Worm (Caenorhabditis elegans) whole organism, late embryonic: ENCODE measurements around the gene M05D6.2.

Source experiments
- C38D4.7 ChIP-seq: fragments of 200-800 bp; sonication (Bioruptor generic); optimal IDR thresholded peaks from 2 replicates; lab custom pipeline; 2018; ENCODE audit warnings: mild to moderate bottlenecking, missing genetic modification characterization, moderate library complexity, missing compliant biosample characterization
- F13H6.1 ChIP-seq: sonication (generic microtip); optimal IDR thresholded peaks from 2 replicates; lab custom pipeline; 2016; ENCODE audit warnings: missing genetic modification characterization, missing compliant biosample characterization
- K02D7.2 ChIP-seq: sonication (generic microtip); optimal IDR thresholded peaks from 2 replicates; lab custom pipeline; 2017; ENCODE audit warnings: mild to moderate bottlenecking, missing genetic modification characterization, missing compliant biosample characterization
- T23F11.4 ChIP-seq: fragments of 200-800 bp; sonication (Bioruptor generic); optimal IDR thresholded peaks from 2 replicates; lab custom pipeline; 2018; ENCODE audit warnings: mild to moderate bottlenecking, missing genetic modification characterization, missing compliant biosample characterization
- ama-1 ChIP-seq: fragments of 150-350 bp; optimal IDR thresholded peaks from 2 replicates; lab custom pipeline; 2014
- ceh-18 ChIP-seq: sonication (generic microtip); optimal IDR thresholded peaks from 2 replicates; lab custom pipeline; 2016; ENCODE audit warnings: missing genetic modification characterization, missing compliant biosample characterization
- ceh-19 ChIP-seq: fragments of 200-800 bp; sonication (Bioruptor generic); optimal IDR thresholded peaks from 2 replicates; lab custom pipeline; 2018; ENCODE audit warnings: mild to moderate bottlenecking, missing genetic modification characterization, missing compliant biosample characterization
- ceh-2 ChIP-seq: sonication (generic microtip); optimal IDR thresholded peaks from 2 replicates; lab custom pipeline; 2016; ENCODE audit warnings: missing genotype, missing genetic modification characterization, missing compliant biosample characterization
- ceh-22 ChIP-seq: sonication (generic microtip); optimal IDR thresholded peaks from 2 replicates; lab custom pipeline; 2017; ENCODE audit warnings: missing biosample characterization, missing genetic modification characterization
- ceh-24 ChIP-seq: sonication (generic microtip); optimal IDR thresholded peaks from 2 replicates; lab custom pipeline; 2016; ENCODE audit warnings: mild to moderate bottlenecking, missing genetic modification characterization, missing compliant biosample characterization
- ceh-34 ChIP-seq: sonication (generic microtip); optimal IDR thresholded peaks from 2 replicates; lab custom pipeline; 2016; ENCODE audit warnings: mild to moderate bottlenecking, missing genetic modification characterization, missing compliant biosample characterization
- ceh-48 ChIP-seq: sonication (generic microtip); optimal IDR thresholded peaks from 2 replicates; lab custom pipeline; 2016; ENCODE audit warnings: missing genetic modification characterization, inconsistent platforms, missing compliant biosample characterization
- ceh-6 ChIP-seq: fragments of 200-800 bp; sonication (Bioruptor generic); optimal IDR thresholded peaks from 2 replicates; lab custom pipeline; 2018; ENCODE audit warnings: mild to moderate bottlenecking, missing genetic modification characterization, missing compliant biosample characterization
- elt-2 ChIP-seq: sonication (generic microtip); optimal IDR thresholded peaks from 2 replicates; lab custom pipeline; 2016; ENCODE audit warnings: missing genetic modification reagents, missing genetic modification characterization, missing compliant biosample characterization
- elt-4 ChIP-seq: sonication (generic microtip); optimal IDR thresholded peaks from 2 replicates; lab custom pipeline; 2016; ENCODE audit warnings: missing genetic modification characterization, missing compliant biosample characterization
- ets-4 ChIP-seq: sonication (generic microtip); optimal IDR thresholded peaks from 2 replicates; lab custom pipeline; 2016; ENCODE audit warnings: missing genetic modification characterization, missing compliant biosample characterization
- eyg-1 ChIP-seq: sonication (generic microtip); optimal IDR thresholded peaks from 2 replicates; lab custom pipeline; 2016; ENCODE audit warnings: missing genotype, missing genetic modification characterization, missing compliant biosample characterization
- fax-1 ChIP-seq: sonication (generic microtip); optimal IDR thresholded peaks from 2 replicates; lab custom pipeline; 2016; ENCODE audit warnings: missing genotype, missing genetic modification characterization, missing compliant biosample characterization
- fkh-6 ChIP-seq: sonication (generic microtip); optimal IDR thresholded peaks from 2 replicates; lab custom pipeline; 2016; ENCODE audit warnings: missing genetic modification characterization, missing compliant biosample characterization
- hlh-13 ChIP-seq: fragments of 200-800 bp; sonication (Bioruptor generic); optimal IDR thresholded peaks from 2 replicates; lab custom pipeline; 2018; ENCODE audit warnings: mild to moderate bottlenecking, missing genetic modification characterization, missing compliant biosample characterization
- hlh-15 ChIP-seq: sonication (generic microtip); optimal IDR thresholded peaks from 2 replicates; lab custom pipeline; 2016; ENCODE audit warnings: missing genetic modification characterization, missing compliant biosample characterization
- hlh-6 ChIP-seq: sonication (generic microtip); optimal IDR thresholded peaks from 2 replicates; lab custom pipeline; 2016; ENCODE audit warnings: missing genotype, missing genetic modification characterization, missing compliant biosample characterization
- hlh-8 ChIP-seq: sonication (generic microtip); optimal IDR thresholded peaks from 2 replicates; lab custom pipeline; 2016; ENCODE audit warnings: missing genotype, missing genetic modification characterization, missing compliant biosample characterization
- lin-11 ChIP-seq: fragments of 200-800 bp; sonication (Bioruptor generic); optimal IDR thresholded peaks from 2 replicates; lab custom pipeline; 2018; ENCODE audit warnings: mild to moderate bottlenecking, missing genetic modification characterization, missing compliant biosample characterization
- mec-3 ChIP-seq: sonication (generic microtip); optimal IDR thresholded peaks from 2 replicates; lab custom pipeline; 2016; ENCODE audit warnings: borderline replicate concordance, missing genetic modification characterization, missing compliant biosample characterization
- npax-4 ChIP-seq: sonication (generic microtip); optimal IDR thresholded peaks from 2 replicates; lab custom pipeline; 2016; ENCODE audit warnings: missing genetic modification characterization, missing compliant biosample characterization
- odd-2 ChIP-seq: sonication (generic microtip); optimal IDR thresholded peaks from 2 replicates; lab custom pipeline; 2017; ENCODE audit warnings: antibody characterized with exemption, mild to moderate bottlenecking, missing genetic modification characterization, missing compliant biosample characterization
- pha-2 ChIP-seq: sonication (generic microtip); optimal IDR thresholded peaks from 2 replicates; lab custom pipeline; 2017; ENCODE audit warnings: mild to moderate bottlenecking, missing genetic modification characterization, missing compliant biosample characterization
- pqm-1 ChIP-seq: sonication (generic microtip); optimal IDR thresholded peaks from 2 replicates; lab custom pipeline; 2016; ENCODE audit warnings: missing genetic modification characterization, missing compliant biosample characterization
- ref-2 ChIP-seq: sonication (generic microtip); optimal IDR thresholded peaks from 2 replicates; lab custom pipeline; 2016; ENCODE audit warnings: missing genetic modification characterization, missing compliant biosample characterization
- rnt-1 ChIP-seq: sonication (generic microtip); optimal IDR thresholded peaks from 2 replicates; lab custom pipeline; 2016; ENCODE audit warnings: missing genetic modification characterization, missing compliant biosample characterization
- sox-2 ChIP-seq: fragments of 200-800 bp; sonication (Bioruptor generic); IDR thresholded peaks from 2 replicates; pipeline ENCODE4 v1.3.6; 2022; ENCODE audit warnings: missing genetic modification reagents, missing genetic modification characterization, missing compliant biosample characterization
- syd-9 ChIP-seq: sonication (generic microtip); optimal IDR thresholded peaks from 2 replicates; lab custom pipeline; 2016; ENCODE audit warnings: mild to moderate bottlenecking, missing genetic modification characterization, moderate library complexity, missing compliant biosample characterization
- ttx-3 ChIP-seq: sonication (generic microtip); optimal IDR thresholded peaks from 2 replicates; lab custom pipeline; 2016; ENCODE audit warnings: missing genetic modification reagents, missing genetic modification characterization, missing compliant biosample characterization
- unc-3 ChIP-seq, 2 experiments: fragments of 200-800 bp in 1 of 2; sonication (Bioruptor generic) in 1 of 2; sonication (generic microtip) in 1 of 2; conservative IDR thresholded peaks in 1 of 2; optimal IDR thresholded peaks in 1 of 2; 2 replicates each; pipeline versions ENCODE4 v1.3.6 to Lab custom; 2016 to 2022; ENCODE audit warnings: missing compliant biosample characterization in 2 of 2, missing genetic modification characterization in 2 of 2, missing genetic modification reagents in 1 of 2
- unc-55 ChIP-seq: sonication (generic microtip); optimal IDR thresholded peaks from 2 replicates; lab custom pipeline; 2017; ENCODE audit warnings: missing biosample characterization, missing genetic modification reagents, missing genetic modification characterization
- zip-5 ChIP-seq: sonication (generic microtip); optimal IDR thresholded peaks from 2 replicates; lab custom pipeline; 2016; ENCODE audit warnings: missing genetic modification characterization, missing compliant biosample characterization
- ztf-16 ChIP-seq: sonication (generic microtip); optimal IDR thresholded peaks from 2 replicates; lab custom pipeline; 2017; ENCODE audit warnings: missing genetic modification characterization, missing compliant biosample characterization

Gene M05D6.2

DNA sequence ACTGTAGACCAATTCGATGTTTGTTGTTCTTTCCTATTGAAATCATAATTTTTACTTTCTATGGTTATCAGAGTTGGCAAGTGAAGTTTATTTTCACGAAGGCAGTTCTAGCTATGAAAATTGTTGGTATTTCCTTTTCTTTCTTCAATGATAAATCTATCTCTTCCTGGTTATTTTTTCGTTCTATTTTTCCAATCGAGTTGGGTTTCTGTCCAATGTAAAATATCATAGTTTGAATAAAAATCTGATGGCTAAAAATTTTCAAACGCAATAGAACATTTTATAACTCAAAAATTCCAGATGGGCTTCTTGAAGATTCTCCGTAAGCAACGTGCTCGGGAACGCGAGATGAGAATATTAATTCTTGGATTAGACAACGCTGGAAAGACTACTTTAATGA is 23.9 kb upstream of the M05D6.2 start, which contains the start of gene evl-20:
Gene evl-20, plus strand, starts transcription at position 301 of the 400 bp plus-strand sequence.
- TF ChIP-seq ceh-6 (GFP tag; lab: Kevin White, UChicago): no peak
- no peak for TF ChIP-seq K02D7.2
- no peak for TF ChIP-seq rnt-1 (tag; lab: Kevin White, UChicago)
- TF ChIP-seq ama-1 (lab: Kevin White, UChicago): no peak
- TF ChIP-seq hlh-15: no peak
- no peak for TF ChIP-seq elt-2 (tag; lab: Kevin White, UChicago)
- no peak for TF ChIP-seq ceh-18
- no peak for TF ChIP-seq pha-2 (tag; lab: Kevin White, UChicago)
- TF ChIP-seq ets-4 (tag; lab: Kevin White, UChicago): no peak
- no peak for TF ChIP-seq hlh-13
- no peak for TF ChIP-seq ceh-19 (GFP tag; lab: Kevin White, UChicago)
- no peak for TF ChIP-seq ceh-22
- no peak for TF ChIP-seq mec-3 (tag; lab: Kevin White, UChicago)

DNA sequence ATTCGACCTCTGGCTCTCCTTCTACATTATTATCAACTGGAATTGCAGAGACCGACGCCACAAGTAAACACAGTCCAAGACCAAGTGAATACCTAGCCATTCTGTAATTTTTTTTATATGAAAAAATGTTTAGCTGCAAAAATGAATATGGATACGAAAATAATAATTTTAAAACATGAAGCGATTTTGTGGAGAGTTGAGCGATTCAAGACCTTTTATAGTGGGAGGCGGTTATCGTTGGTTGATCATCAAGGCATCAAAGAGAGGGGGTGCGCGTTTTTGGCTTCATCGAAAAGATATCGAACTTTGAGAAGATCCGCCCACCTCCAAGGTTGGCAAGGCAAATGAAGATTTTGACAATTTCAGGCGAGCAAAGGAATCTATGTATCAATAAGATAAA is 21.2 kb upstream of the M05D6.2 start, which contains the start of gene cut-3:
Gene cut-3, minus strand, starts transcription at position 101 of the 400 bp plus-strand sequence.
- TF ChIP-seq ref-2 (tag; lab: Kevin White, UChicago): no peak
- no peak for TF ChIP-seq C38D4.7
- no peak for TF ChIP-seq ceh-2 (tag; lab: Kevin White, UChicago)
- no peak for TF ChIP-seq T23F11.4
- TF ChIP-seq sox-2 (GFP tag; lab: Robert Waterston, UW): no peak
- TF ChIP-seq mec-3 (tag; lab: Kevin White, UChicago): no peak
- no peak for TF ChIP-seq lin-11 (tag; lab: Kevin White, UChicago)
- no peak for TF ChIP-seq ceh-24 (tag; lab: Kevin White, UChicago)
- no peak for TF ChIP-seq ceh-48 (tag; lab: Kevin White, UChicago)
- no peak for TF ChIP-seq hlh-8 (tag; lab: Kevin White, UChicago)
- no peak for TF ChIP-seq ceh-6 (GFP tag; lab: Kevin White, UChicago)
- TF ChIP-seq ttx-3 (tag; lab: Kevin White, UChicago): no peak
- no peak for TF ChIP-seq syd-9 (tag; lab: Kevin White, UChicago)
- TF ChIP-seq pqm-1 (tag; lab: Kevin White, UChicago): no peak
- TF ChIP-seq fkh-6 (tag; lab: Kevin White, UChicago): no peak
- no peak for TF ChIP-seq eyg-1 (tag; lab: Kevin White, UChicago)
- TF ChIP-seq, all 69 proteins: peak for 0

DNA sequence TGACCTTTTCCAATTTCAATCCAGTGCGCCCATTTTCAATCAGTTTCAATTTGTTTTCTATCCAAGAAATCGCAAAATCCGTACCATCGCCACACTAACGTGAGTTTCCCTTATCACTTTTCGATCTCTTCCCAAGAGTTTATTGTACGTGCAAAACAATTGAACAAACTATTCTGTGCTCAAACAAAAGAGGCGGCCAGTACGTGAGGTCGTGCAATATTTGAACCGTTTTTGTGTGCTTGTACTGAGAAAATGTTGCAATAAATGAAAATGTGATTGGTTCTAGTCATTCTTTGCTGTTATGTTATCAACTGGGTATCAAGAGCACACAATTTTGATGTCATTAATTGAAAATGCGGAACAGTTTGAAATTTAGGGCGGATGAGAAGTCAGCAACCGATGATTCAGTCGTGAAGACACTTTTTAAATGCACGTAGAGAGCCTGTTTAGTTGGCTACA is 18.2 kb upstream of the M05D6.2 start, which contains the start of gene F22B5.4:
Gene F22B5.4, plus strand, starts transcription at position 51 of the 459 bp plus-strand sequence.
- TF ChIP-seq elt-2 (tag; lab: Kevin White, UChicago) (no peak), ceh-18 (no peak)

DNA sequence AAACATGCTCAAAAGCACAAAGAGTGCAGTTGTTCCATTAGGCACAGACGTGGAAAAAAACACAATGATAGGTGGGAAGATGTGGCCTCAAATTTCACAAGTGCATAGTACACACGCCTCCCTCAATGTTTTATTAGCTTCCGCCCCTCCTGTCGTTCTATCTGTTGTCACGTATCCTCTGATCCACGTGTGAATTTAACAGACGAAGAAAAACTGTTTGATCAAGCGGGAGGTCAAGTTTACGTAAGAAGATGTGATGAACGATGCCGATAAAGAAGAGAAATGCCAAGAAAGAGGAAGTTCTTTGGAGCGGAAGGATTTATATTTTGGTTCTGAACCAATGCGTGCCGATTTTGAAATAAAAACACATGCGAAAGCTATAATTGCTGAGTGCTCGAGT is 17.2 kb upstream of the M05D6.2 start:
- TF ChIP-seq fax-1 (tag; lab: Kevin White, UChicago) (no peak), npax-4 (no peak), zip-5 (tag; lab: Kevin White, UChicago) (no peak), hlh-6 (tag; lab: Kevin White, UChicago) (no peak), ceh-34 (tag; lab: Kevin White, UChicago) (no peak), elt-4 (tag; lab: Kevin White, UChicago) (no peak), ztf-16 (tag; lab: Kevin White, UChicago) (no peak), odd-2 (no peak), C38D4.7 (no peak), mec-3 (tag; lab: Kevin White, UChicago) (no peak), unc-3 (GFP tag; conservative IDR thresholded peaks at IDR 0.05; lab: Robert Waterston, UW) (no peak), unc-3 (tag; optimal IDR thresholded peaks at IDR 0.05; lab: Kevin White, UChicago) (no peak), unc-55 (no peak), fkh-6 (tag; lab: Kevin White, UChicago) (no peak), ceh-48 (tag; lab: Kevin White, UChicago) (no peak), ceh-2 (tag; lab: Kevin White, UChicago) (no peak), F13H6.1 (tag; lab: Kevin White, UChicago) (no peak)
